Fruit fly (Drosophila melanogaster): ENCODE results near the gene CG14693.

The CG14693 gene

DNA sequence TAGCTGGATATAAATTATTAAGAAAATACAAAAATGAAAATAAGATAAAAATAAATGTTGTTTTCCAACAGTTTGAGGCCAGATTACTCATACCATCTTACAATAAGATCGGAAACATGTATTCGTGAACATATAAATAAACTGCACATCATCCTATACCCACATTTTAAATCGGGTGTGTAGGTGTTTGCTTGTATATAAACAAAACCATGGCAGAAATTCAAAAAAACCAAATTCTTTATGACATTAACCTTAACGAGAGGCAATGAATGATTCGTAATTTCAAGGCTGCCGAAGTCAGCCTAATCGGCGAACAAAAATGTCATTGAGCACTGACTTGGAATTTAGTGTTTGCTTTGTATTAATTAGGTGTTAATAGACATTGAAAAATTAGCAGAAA is 36.7 kb downstream of the CG14693 start:
- TF ChIP-seq Sin3A (optimal IDR thresholded peaks at IDR 0.05) (no peak), Myc (optimal IDR thresholded peaks at IDR 0.05) (no peak), psq (optimal IDR thresholded peaks at IDR 0.05) (no peak), insv (optimal IDR thresholded peaks at IDR 0.05) (no peak), h (optimal IDR thresholded peaks at IDR 0.05) (no peak), ttk (optimal IDR thresholded peaks at IDR 0.05) (no peak)

DNA sequence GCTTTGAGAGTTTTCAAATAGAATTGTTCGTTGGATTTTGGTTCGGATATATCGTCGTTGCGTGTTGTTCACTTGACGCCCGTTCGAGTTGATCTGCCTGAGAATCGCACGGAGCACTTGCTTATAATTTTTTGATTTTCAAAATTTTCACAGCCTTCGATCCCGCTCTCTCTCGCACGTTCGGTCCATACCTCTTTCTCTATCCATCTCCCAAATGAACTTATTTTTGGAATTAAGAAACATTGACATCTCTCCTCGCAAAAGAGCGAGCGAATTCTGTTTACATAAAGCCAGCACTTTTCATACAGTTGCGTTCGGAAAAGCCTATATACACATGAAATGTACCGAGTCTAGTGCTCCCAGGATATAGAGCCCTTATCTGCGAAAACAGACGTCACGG is 37.6 kb downstream of the CG14693 start, which contains the start of the genes CG45076, CG45078 and fau:
Gene CG45076 (minus strand): TSS at position 101 of the 400 bp plus-strand sequence.
Gene CG45078 (minus strand): TSS at position 101 of the 400 bp plus-strand sequence.
Gene fau (minus strand): TSS at position 101 of the 400 bp plus-strand sequence.
- no peak for TF ChIP-seq Myc (optimal IDR thresholded peaks at IDR 0.05)
- TF ChIP-seq Sin3A (optimal IDR thresholded peaks at IDR 0.05) = no peak
- TF ChIP-seq ttk (optimal IDR thresholded peaks at IDR 0.05) = no peak
- no peak for TF ChIP-seq insv (optimal IDR thresholded peaks at IDR 0.05)
- TF ChIP-seq psq (optimal IDR thresholded peaks at IDR 0.05) = no peak
- TF ChIP-seq h (optimal IDR thresholded peaks at IDR 0.05) = no peak

DNA sequence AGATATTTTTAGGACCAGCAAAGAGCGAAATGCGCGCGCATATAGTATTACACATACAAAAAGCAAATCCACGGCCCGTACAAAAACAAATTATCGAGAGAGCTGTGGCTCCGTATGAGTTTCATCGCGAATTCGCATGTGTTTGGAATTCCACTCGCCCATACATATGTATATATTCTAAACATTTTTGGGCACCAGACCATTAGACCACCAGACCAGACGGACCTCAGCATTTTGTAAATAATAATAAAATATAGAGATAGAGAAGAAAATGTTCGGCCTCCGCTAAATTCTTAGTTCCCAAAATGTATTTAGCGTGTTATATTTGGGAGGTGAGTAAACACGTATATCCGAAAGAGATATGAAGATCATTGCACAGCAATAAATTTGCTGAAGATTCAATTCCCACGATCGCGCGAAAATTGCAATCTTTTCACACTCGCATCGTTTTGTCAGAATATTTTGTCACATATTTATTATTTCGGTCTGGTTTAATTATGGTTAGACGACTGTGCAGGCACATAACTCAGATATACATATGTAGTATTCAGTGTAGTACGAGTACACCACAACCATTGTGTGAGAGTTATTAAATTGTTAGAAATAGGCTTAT is 38.7 kb downstream of the CG14693 start:
- TF ChIP-seq ttk (optimal IDR thresholded peaks at IDR 0.05) (no peak), Sin3A (optimal IDR thresholded peaks at IDR 0.05) (no peak), insv (optimal IDR thresholded peaks at IDR 0.05) (no peak), h (optimal IDR thresholded peaks at IDR 0.05) (no peak), Myc (optimal IDR thresholded peaks at IDR 0.05) (no peak), psq (optimal IDR thresholded peaks at IDR 0.05) (no peak)

DNA sequence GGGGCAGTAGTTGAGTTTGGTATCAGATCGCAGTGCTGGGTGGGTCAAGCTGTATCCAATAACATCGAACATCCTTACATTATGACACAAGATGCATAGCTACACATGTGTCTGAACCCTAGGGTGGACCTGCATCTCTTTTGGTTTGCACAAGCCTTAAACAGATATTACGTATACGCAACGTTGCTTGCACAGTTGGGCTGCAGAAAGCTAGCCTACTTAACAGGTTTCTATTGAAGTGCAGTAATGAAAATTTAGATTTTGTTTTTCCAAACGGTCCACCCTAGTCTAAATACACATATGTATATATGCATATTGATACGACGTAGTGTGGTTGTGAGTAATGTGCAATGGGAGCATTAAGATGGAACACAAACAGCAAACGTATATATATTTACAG is 39.6 kb downstream of the CG14693 start:
- TF ChIP-seq h (optimal IDR thresholded peaks at IDR 0.05) (no peak), ttk (optimal IDR thresholded peaks at IDR 0.05) (no peak), insv (optimal IDR thresholded peaks at IDR 0.05) (no peak), Myc (optimal IDR thresholded peaks at IDR 0.05) (no peak), psq (optimal IDR thresholded peaks at IDR 0.05) (no peak), Sin3A (optimal IDR thresholded peaks at IDR 0.05) (no peak)

DNA sequence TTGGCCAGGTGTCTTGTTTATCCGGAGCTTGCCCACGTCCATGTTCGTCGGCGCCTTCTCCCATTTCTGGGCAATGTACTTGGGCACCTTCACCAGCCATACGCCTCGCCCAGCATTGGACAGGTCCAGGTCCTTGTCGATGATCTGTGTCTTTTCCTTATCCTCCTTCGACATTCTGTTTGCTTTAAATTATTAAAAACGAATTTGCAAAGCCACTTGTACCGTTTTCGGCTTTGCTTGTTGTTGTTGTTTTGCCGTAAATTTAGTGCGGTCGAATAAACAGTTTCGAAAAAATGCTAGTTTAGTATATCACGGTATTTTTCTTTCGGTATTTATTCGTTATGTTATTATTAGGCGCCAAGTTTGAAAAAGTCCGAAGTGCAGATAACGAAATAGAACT is 47.3 kb downstream of the CG14693 start, which contains the start of gene TfIIFbeta:
Gene TfIIFbeta (minus strand): TSS at position 279 of the 400 bp plus-strand sequence.
- TF ChIP-seq insv (optimal IDR thresholded peaks at IDR 0.05) = no peak
- TF ChIP-seq h (optimal IDR thresholded peaks at IDR 0.05) = no peak
- no peak for TF ChIP-seq psq (optimal IDR thresholded peaks at IDR 0.05)
- TF ChIP-seq ttk (optimal IDR thresholded peaks at IDR 0.05) = no peak
- TF ChIP-seq Sin3A (optimal IDR thresholded peaks at IDR 0.05) = no peak
- no peak for TF ChIP-seq Myc (optimal IDR thresholded peaks at IDR 0.05)

DNA sequence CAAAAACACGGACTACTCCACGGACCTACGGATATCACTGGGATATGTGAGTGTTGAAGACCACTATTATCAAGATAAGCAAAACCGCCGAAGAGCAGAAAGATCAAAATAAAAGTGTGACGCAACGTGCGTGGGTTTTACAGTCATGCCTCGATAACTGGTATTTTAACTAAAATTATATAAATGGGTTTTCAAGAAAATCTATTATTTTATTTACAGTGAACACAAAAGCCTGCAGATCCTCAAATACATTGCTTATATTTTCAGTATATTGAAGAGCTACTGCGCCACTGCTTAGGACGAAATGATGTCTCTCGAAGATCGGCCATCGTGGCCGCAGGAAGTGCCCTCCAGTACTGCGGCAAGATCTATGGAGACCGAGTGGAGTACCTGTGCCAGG is 52.9 kb downstream of the CG14693 start:
- TF ChIP-seq psq (optimal IDR thresholded peaks at IDR 0.05) (no peak), h (optimal IDR thresholded peaks at IDR 0.05) (no peak), Sin3A (optimal IDR thresholded peaks at IDR 0.05) (no peak), ttk (optimal IDR thresholded peaks at IDR 0.05) (no peak), insv (optimal IDR thresholded peaks at IDR 0.05) (no peak), Myc (optimal IDR thresholded peaks at IDR 0.05) (no peak)

Measured in Kc167 (cell line).